Worm (Caenorhabditis elegans) whole organism, L3 larva: Measurements from ENCODE around the gene ZK1127.12.
A peak's percentile ranks its signal among the peaks of the same experiment; 100 is the strongest.

Experiments
- ZK546.5 ChIP-seq: sonication (generic microtip); optimal IDR thresholded peaks from 2 replicates; lab custom pipeline; 2017; ENCODE audit warnings: missing biosample characterization, missing genetic modification characterization
- aly-2 ChIP-seq: fragments of 150-350 bp; optimal IDR thresholded peaks from 2 replicates; lab custom pipeline; 2014; ENCODE audit warnings: missing biosample characterization, missing genetic modification characterization
- ceh-16 ChIP-seq: sonication (generic microtip); optimal IDR thresholded peaks from 2 replicates; lab custom pipeline; 2017; ENCODE audit warnings: missing biosample characterization, missing genetic modification characterization
- ceh-82 ChIP-seq: fragments of 150-350 bp; optimal IDR thresholded peaks from 2 replicates; lab custom pipeline; 2014; ENCODE audit warnings: missing biosample characterization, missing genetic modification characterization
- ceh-9 ChIP-seq: sonication (generic microtip); optimal IDR thresholded peaks from 2 replicates; lab custom pipeline; 2018; ENCODE audit warnings: missing biosample characterization, missing genetic modification characterization
- daf-12 ChIP-seq: fragments of 150-350 bp; optimal IDR thresholded peaks from 2 replicates; lab custom pipeline; 2014; ENCODE audit warnings: missing biosample characterization, missing genetic modification reagents, missing genetic modification characterization
- egl-5 ChIP-seq: fragments of 150-350 bp; optimal IDR thresholded peaks from 2 replicates; lab custom pipeline; 2017; ENCODE audit warnings: missing biosample characterization, missing genetic modification reagents, missing genetic modification characterization, inconsistent platforms
- elt-2 ChIP-seq: sonication (generic microtip); optimal IDR thresholded peaks from 2 replicates; lab custom pipeline; 2016; ENCODE audit warnings: missing genetic modification reagents, mild to moderate bottlenecking, missing genetic modification characterization, missing compliant biosample characterization
- elt-3 ChIP-seq, 3 experiments: fragments of 150-350 bp in 1 of 3; sonication (generic microtip) in 2 of 3; optimal IDR thresholded peaks; 2 replicates in 2 of 3; 4 replicates in 1 of 3; lab custom pipeline; 2014 to 2017; ENCODE audit warnings: missing biosample characterization in 3 of 3, missing genetic modification characterization in 3 of 3
- eor-1 ChIP-seq, 2 experiments: fragments of 150-350 bp; optimal IDR thresholded peaks; 2 replicates each; lab custom pipeline; 2014 to 2018; ENCODE audit warnings: missing biosample characterization in 2 of 2, missing genetic modification characterization in 2 of 2
- fkh-10 ChIP-seq: sonication (generic microtip); optimal IDR thresholded peaks from 2 replicates; lab custom pipeline; 2017; ENCODE audit warnings: missing biosample characterization, missing genetic modification reagents, missing genetic modification characterization
- fkh-2 ChIP-seq: fragments of 150-350 bp; optimal IDR thresholded peaks from 2 replicates; lab custom pipeline; 2014; ENCODE audit warnings: missing biosample characterization, missing genetic modification reagents, missing genetic modification characterization
- fos-1 ChIP-seq: fragments of 150-350 bp; optimal IDR thresholded peaks from 2 replicates; lab custom pipeline; 2014; ENCODE audit warnings: missing biosample characterization, missing genetic modification characterization
- hmg-11 ChIP-seq: sonication (generic microtip); optimal IDR thresholded peaks from 2 replicates; lab custom pipeline; 2016; ENCODE audit warnings: missing genetic modification characterization, missing compliant biosample characterization
- lin-15B ChIP-seq: fragments of 150-350 bp; optimal IDR thresholded peaks from 2 replicates; lab custom pipeline; 2014; ENCODE audit warnings: missing biosample characterization, missing genetic modification characterization
- lin-39 ChIP-seq: fragments of 150-350 bp; optimal IDR thresholded peaks from 2 replicates; lab custom pipeline; 2018; ENCODE audit warnings: missing biosample characterization, missing genetic modification reagents, missing genetic modification characterization
- mdl-1 ChIP-seq: fragments of 150-350 bp; optimal IDR thresholded peaks from 2 replicates; lab custom pipeline; 2014; ENCODE audit warnings: missing biosample characterization, missing genetic modification characterization
- mml-1 ChIP-seq: fragments of 150-350 bp; sonication (generic microtip); optimal IDR thresholded peaks from 3 replicates; lab custom pipeline; 2014; ENCODE audit warnings: missing biosample characterization, missing genetic modification characterization
- nfya-1 ChIP-seq: sonication (generic microtip); optimal IDR thresholded peaks from 2 replicates; lab custom pipeline; 2017; ENCODE audit warnings: missing genetic modification characterization, mild to moderate bottlenecking, missing compliant biosample characterization, antibody characterized with exemption, moderate library complexity; ENCODE audit not compliant: insufficient read depth
- nhr-11 ChIP-seq: fragments of 150-350 bp; optimal IDR thresholded peaks from 2 replicates; lab custom pipeline; 2014; ENCODE audit warnings: missing biosample characterization, missing genetic modification characterization
- nhr-12 ChIP-seq: fragments of 150-350 bp; optimal IDR thresholded peaks from 2 replicates; lab custom pipeline; 2014; ENCODE audit warnings: missing biosample characterization, missing genetic modification characterization
- nhr-23 ChIP-seq: fragments of 150-350 bp; optimal IDR thresholded peaks from 2 replicates; lab custom pipeline; 2014; ENCODE audit warnings: missing biosample characterization, missing genetic modification reagents, missing genetic modification characterization
- nhr-237 ChIP-seq: fragments of 150-350 bp; optimal IDR thresholded peaks from 2 replicates; lab custom pipeline; 2014; ENCODE audit warnings: missing biosample characterization, missing genetic modification characterization
- nhr-25 ChIP-seq: sonication (generic microtip); optimal IDR thresholded peaks from 2 replicates; lab custom pipeline; 2017; ENCODE audit warnings: missing biosample characterization, missing genetic modification characterization
- nhr-76 ChIP-seq: fragments of 150-350 bp; sonication (generic microtip); optimal IDR thresholded peaks from 5 replicates; lab custom pipeline; 2014; ENCODE audit warnings: missing biosample characterization, missing genetic modification characterization
- pha-4 ChIP-seq: fragments of 150-350 bp; optimal IDR thresholded peaks from 2 replicates; lab custom pipeline; 2014; ENCODE audit warnings: missing biosample characterization, missing genetic modification reagents, missing genetic modification characterization
- pqm-1 ChIP-seq: fragments of 150-350 bp; optimal IDR thresholded peaks from 2 replicates; lab custom pipeline; 2017; ENCODE audit warnings: missing biosample characterization, missing genetic modification characterization, inconsistent platforms
- skn-1 ChIP-seq: fragments of 150-350 bp; optimal IDR thresholded peaks from 2 replicates; lab custom pipeline; 2014; ENCODE audit warnings: missing biosample characterization, missing genetic modification characterization
- snpc-4 ChIP-seq: fragments of 150-350 bp; optimal IDR thresholded peaks from 2 replicates; lab custom pipeline; 2014; ENCODE audit warnings: missing biosample characterization, missing genetic modification characterization
- tbx-2 ChIP-seq: sonication (generic microtip); optimal IDR thresholded peaks from 2 replicates; lab custom pipeline; 2016; ENCODE audit warnings: mild to moderate bottlenecking, missing genetic modification characterization, missing compliant biosample characterization
- unc-39 ChIP-seq: sonication (generic microtip); optimal IDR thresholded peaks from 4 replicates; lab custom pipeline; 2017; ENCODE audit warnings: missing biosample characterization, missing genetic modification characterization
- unc-62 ChIP-seq: fragments of 150-350 bp; sonication (generic microtip); optimal IDR thresholded peaks from 4 replicates; lab custom pipeline; 2014; ENCODE audit warnings: missing biosample characterization, missing genetic modification reagents, missing genetic modification characterization
- zag-1 ChIP-seq: fragments of 150-350 bp; optimal IDR thresholded peaks from 2 replicates; lab custom pipeline; 2014; ENCODE audit warnings: missing biosample characterization, missing genetic modification characterization
- ztf-11 ChIP-seq: fragments of 150-350 bp; optimal IDR thresholded peaks from 2 replicates; lab custom pipeline; 2014; ENCODE audit warnings: missing biosample characterization, missing genetic modification characterization
- ztf-4 ChIP-seq: fragments of 150-350 bp; optimal IDR thresholded peaks from 2 replicates; lab custom pipeline; 2014; ENCODE audit warnings: missing biosample characterization, missing genetic modification characterization

Gene ZK1127.12

ce11 chrII:7024897-7025852 is 26.7 kb upstream of the ZK1127.12 start, which contains the start of gene znf-598:
Gene znf-598, plus strand, starts transcription at chrII:7025802.
- TF ChIP-seq ztf-4: no peak
- no peak for TF ChIP-seq daf-12 (tag; lab: Kevin White, UChicago)
- TF ChIP-seq fos-1: no peak
- TF ChIP-seq nhr-23: peak; percentile 16
- TF ChIP-seq pqm-1 (tag; lab: Kevin White, UChicago): peak; percentile 40
- TF ChIP-seq snpc-4 (tag; lab: Kevin White, UChicago): peak; percentile 64
- TF ChIP-seq pha-4 (tag; lab: Kevin White, UChicago): peak; percentile 84
- no peak for TF ChIP-seq hmg-11 (tag; lab: Kevin White, UChicago)
- no peak for TF ChIP-seq unc-39 (tag; lab: Kevin White, UChicago)
- TF ChIP-seq nhr-12 (tag; lab: Kevin White, UChicago): no peak
- peak; percentile 64 for TF ChIP-seq lin-15B (tag; lab: Kevin White, UChicago)
- no peak for TF ChIP-seq eor-1 (tag; optimal IDR thresholded peaks at IDR 0.05; lab: Kevin White, UChicago)
- TF ChIP-seq ceh-82 (tag; lab: Kevin White, UChicago): no peak
- TF ChIP-seq nhr-25 (tag; lab: Kevin White, UChicago): no peak
- peak; percentile 72 for TF ChIP-seq elt-2

DNA sequence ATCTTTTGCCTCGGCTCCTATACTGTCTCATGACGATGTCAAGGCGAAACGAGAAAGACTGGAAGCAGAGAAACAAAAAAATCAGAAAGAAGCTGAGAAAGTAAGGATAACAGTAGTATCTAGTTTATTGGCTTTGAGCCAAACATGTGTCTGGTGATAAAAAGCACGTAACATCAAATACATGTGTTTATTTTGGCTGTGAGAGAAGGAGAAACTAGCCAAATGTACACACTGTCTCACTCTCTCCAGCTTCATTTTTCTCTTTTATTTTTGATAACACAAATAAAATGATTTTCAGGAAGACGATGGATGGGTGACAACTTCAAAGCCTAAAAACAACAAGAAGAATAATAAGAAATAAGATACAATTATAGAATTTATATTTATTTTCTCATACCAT is 22.4 kb upstream of the ZK1127.12 start:
- TF ChIP-seq fkh-2 (tag; lab: Kevin White, UChicago): no peak
- TF ChIP-seq skn-1: no peak
- TF ChIP-seq pha-4 (tag; lab: Kevin White, UChicago): peak; percentile 68
- TF ChIP-seq fkh-10 (GFP tag; lab: Kevin White, UChicago): no peak
- TF ChIP-seq, all 47 proteins: peak for 1

- TF ChIP-seq nhr-12 (tag; lab: Kevin White, UChicago) (no peak), fkh-10 (GFP tag; lab: Kevin White, UChicago) (no peak), egl-5 (tag; lab: Kevin White, UChicago) (no peak), nhr-76 (tag; lab: Kevin White, UChicago) (no peak), elt-2 (peak; percentile 78), ceh-16 (tag; lab: Kevin White, UChicago) (no peak), mdl-1 (tag; lab: Kevin White, UChicago) (no peak), elt-3 (tag; optimal IDR thresholded peaks at IDR 0.05; lab: Kevin White, UChicago) (no peak), pqm-1 (tag; lab: Kevin White, UChicago) (peak; percentile 63), ztf-4 (no peak), ceh-9 (tag; lab: Kevin White, UChicago) (no peak), hmg-11 (tag; lab: Kevin White, UChicago) (no peak), fkh-2 (tag; lab: Kevin White, UChicago) (no peak), nfya-1 (tag; lab: Kevin White, UChicago) (no peak), pha-4 (tag; lab: Kevin White, UChicago) (peak; percentile 47), nhr-237 (tag; lab: Kevin White, UChicago) (no peak), zag-1 (tag; lab: Kevin White, UChicago) (no peak), ztf-11 (no peak)
These were observed 20.7 kb upstream of the ZK1127.12 start for ce11 chrII:7031137-7031697.

DNA sequence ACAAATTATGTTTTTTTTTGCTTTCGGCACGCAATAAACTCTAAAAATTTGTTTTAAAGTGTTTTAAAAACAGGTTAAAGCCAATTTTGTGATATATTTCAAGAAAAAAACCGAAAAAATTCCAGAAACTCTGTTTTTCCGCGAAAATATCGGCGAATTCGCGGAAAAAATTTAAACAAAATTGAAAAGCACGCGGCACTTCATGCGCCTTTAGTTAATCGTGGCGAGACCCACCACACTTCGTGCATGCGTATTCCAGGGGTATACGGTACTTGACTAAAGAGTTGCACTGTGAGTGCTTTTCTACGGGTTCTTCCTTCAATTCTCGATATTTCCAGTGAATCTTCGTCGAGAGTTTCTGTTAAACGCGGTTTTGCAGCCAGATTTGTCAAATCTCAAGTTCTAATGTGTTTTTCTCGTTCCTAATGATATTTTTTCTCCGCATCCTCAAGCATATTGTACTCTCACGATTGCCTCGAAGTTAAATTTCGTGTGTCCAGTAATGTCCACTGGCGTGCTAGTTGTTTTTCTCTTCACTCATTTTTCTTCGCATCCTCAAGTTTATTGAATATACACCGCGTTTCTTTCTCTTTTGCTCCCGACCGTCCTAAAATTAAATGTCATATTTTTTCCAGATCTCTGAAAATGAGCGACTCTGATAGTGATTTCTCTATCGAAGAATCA is 14.1 kb upstream of the ZK1127.12 start, which contains the start of gene cin-4:
Gene cin-4 (plus strand): TSS at position 634 of the 684 bp plus-strand sequence.
- TF ChIP-seq unc-62 (no peak), nhr-76 (tag; lab: Kevin White, UChicago) (no peak), elt-3 (tag; optimal IDR thresholded peaks at IDR 0.05; lab: Kevin White, UChicago) (no peak), tbx-2 (tag; lab: Kevin White, UChicago) (no peak), nfya-1 (tag; lab: Kevin White, UChicago) (no peak), nhr-237 (tag; lab: Kevin White, UChicago) (no peak), nhr-11 (tag; lab: Kevin White, UChicago) (no peak), elt-2 (no peak), unc-39 (tag; lab: Kevin White, UChicago) (no peak), mml-1 (tag; lab: Kevin White, UChicago) (no peak), nhr-12 (tag; lab: Kevin White, UChicago) (no peak), fkh-2 (tag; lab: Kevin White, UChicago) (no peak), pha-4 (tag; lab: Kevin White, UChicago) (no peak), fkh-10 (GFP tag; lab: Kevin White, UChicago) (no peak), ZK546.5 (tag; lab: Kevin White, UChicago) (no peak), lin-39 (tag; lab: Kevin White, UChicago) (no peak), aly-2 (tag; lab: Kevin White, UChicago) (no peak)
